Fruit fly (Drosophila melanogaster): ENCODE results near the gene CG15059.

- TF ChIP-seq dac (GFP tag; optimal IDR thresholded peaks at IDR 0.05) (no peak), vri (GFP tag; optimal IDR thresholded peaks at IDR 0.05) (no peak), CG6854 (GFP tag; optimal IDR thresholded peaks at IDR 0.05) (no peak), Sox102F (GFP tag; optimal IDR thresholded peaks at IDR 0.05) (no peak)
These were observed 2.8 kb upstream of the CG15059 start for dm6 chrX:18262151-18262550.

All from whole organism, prepupa.